Fruit fly (Drosophila melanogaster): ENCODE data around the gene CG10863.

- no peak for TF ChIP-seq OdsH (GFP tag; optimal IDR thresholded peaks at IDR 0.05)
- TF ChIP-seq Dfd (GFP tag; optimal IDR thresholded peaks at IDR 0.05): no peak
- no peak for TF ChIP-seq Rel (GFP tag; optimal IDR thresholded peaks at IDR 0.05)
- no peak for TF ChIP-seq Rel (tag; optimal IDR thresholded peaks at IDR 0.05)
- no peak for TF ChIP-seq Jra (GFP tag; optimal IDR thresholded peaks at IDR 0.05)
- no peak for TF ChIP-seq brk (GFP tag; optimal IDR thresholded peaks at IDR 0.05)
- TF ChIP-seq Myc (optimal IDR thresholded peaks at IDR 0.05): no peak
- TF ChIP-seq fru (GFP tag; optimal IDR thresholded peaks at IDR 0.05): no peak
- no peak for TF ChIP-seq usp (GFP tag; optimal IDR thresholded peaks at IDR 0.05)
- no peak for TF ChIP-seq Hr83 (GFP tag; optimal IDR thresholded peaks at IDR 0.05; ENCODE audit: poor library complexity, severe bottlenecking)
Measured at dm6 chr3L:3972599-3972998, 30.3 kb upstream of the CG10863 start, which contains the start of gene CG43915.
